Fruit fly (Drosophila melanogaster) Kc167 (cell line): ENCODE results near the gene Peritrophin-15a.

Experiments
- Myc ChIP-seq: fragments of >200 bp; optimal IDR thresholded peaks from 2 replicates; lab custom pipeline; 2017; ENCODE audit warnings: missing external identifiers
- Sin3A ChIP-seq: fragments of >200 bp; optimal IDR thresholded peaks from 2 replicates; lab custom pipeline; 2018; ENCODE audit warnings: missing external identifiers
- h ChIP-seq: fragments of >200 bp; optimal IDR thresholded peaks from 3 replicates; lab custom pipeline; 2018; ENCODE audit warnings: missing external identifiers
- insv ChIP-seq: fragments of >200 bp; optimal IDR thresholded peaks from 3 replicates; lab custom pipeline; 2018; ENCODE audit warnings: missing external identifiers
- psq ChIP-seq: fragments of >200 bp; optimal IDR thresholded peaks from 2 replicates; lab custom pipeline; 2017; ENCODE audit warnings: missing external identifiers
- ttk ChIP-seq: sonication (Bioruptor generic); optimal IDR thresholded peaks from 2 replicates; lab custom pipeline; 2017; ENCODE audit warnings: missing external identifiers

Peritrophin-15a gene

dm6 chr2L:8395996-8396699 is at the start of gene Peritrophin-15a, which contains the start of gene CG13385:
Peritrophin-15a (minus strand) TSS chr2L:8396096.
CG13385 (plus strand) TSS chr2L:8396649.
- TF ChIP-seq ttk (lab: Kevin White, UChicago) (no peak), Sin3A (no peak), h (no peak), Myc (lab: Kevin White, UChicago) (no peak), psq (lab: Kevin White, UChicago) (no peak), insv (lab: Kevin White, UChicago) (no peak)

DNA sequence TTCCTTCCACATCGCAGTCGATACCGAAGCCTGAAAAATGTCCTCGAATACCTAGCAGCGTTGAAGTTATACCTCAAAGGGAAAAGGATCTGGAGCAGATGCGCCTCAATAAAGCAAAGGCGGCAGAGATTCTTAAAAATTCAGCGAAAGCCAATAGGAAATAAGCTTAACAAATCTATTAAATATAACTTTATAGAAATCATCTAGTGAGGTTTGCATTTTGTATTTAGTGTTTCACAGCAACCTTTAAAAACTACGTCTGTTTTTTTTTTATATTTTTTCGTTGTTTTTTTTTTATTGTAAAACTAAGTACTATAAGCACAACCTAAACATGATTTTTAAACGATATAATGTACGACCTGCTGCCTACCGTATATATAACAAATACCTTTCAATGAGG is 46.3 kb upstream of the Peritrophin-15a start, which contains the start of gene CG31897:
CG31897 (plus strand) TSS at position 301 of the 400 bp plus-strand sequence.
- TF ChIP-seq insv (lab: Kevin White, UChicago) = no peak
- no peak for TF ChIP-seq ttk (lab: Kevin White, UChicago)
- no peak for TF ChIP-seq Myc (lab: Kevin White, UChicago)
- TF ChIP-seq psq (lab: Kevin White, UChicago) = no peak
- TF ChIP-seq h = no peak
- no peak for TF ChIP-seq Sin3A

dm6 chr2L:8438052-8438451 is 42.2 kb upstream of the Peritrophin-15a start, which contains the start of gene mus201:
mus201 (plus strand) TSS chr2L:8438169.
- TF ChIP-seq ttk (lab: Kevin White, UChicago) (no peak), Myc (lab: Kevin White, UChicago) (no peak), Sin3A (no peak), insv (lab: Kevin White, UChicago) (no peak), h (no peak), psq (lab: Kevin White, UChicago) (no peak)

DNA sequence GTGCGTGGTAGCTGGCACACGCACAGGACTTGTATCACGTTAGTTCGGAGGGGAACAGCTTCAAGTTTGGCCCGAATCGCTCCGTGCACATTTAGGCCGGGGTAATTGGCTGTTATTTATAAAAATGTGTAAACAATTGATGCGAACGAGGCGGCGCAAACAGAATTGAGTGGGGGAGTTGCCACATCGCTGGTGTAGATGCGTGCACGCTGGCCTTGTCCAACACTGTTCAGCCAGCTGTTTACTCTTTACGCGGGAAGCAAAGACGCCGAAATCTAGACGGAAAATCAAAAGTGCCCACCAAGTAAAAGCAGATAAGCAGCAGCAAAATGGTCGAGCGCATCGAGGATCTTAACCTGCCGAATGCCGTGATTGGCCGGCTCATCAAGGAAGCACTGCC is 41.3 kb upstream of the Peritrophin-15a start, which contains the start of the genes D12 and Chrac-14:
D12 (minus strand) TSS at position 190 of the 400 bp plus-strand sequence.
Chrac-14 (plus strand) TSS at position 230 of the 400 bp plus-strand sequence.
- no peak for TF ChIP-seq Sin3A
- TF ChIP-seq psq (lab: Kevin White, UChicago) = no peak
- TF ChIP-seq insv (lab: Kevin White, UChicago) = no peak
- TF ChIP-seq ttk (lab: Kevin White, UChicago) = no peak
- TF ChIP-seq Myc (lab: Kevin White, UChicago) = no peak
- TF ChIP-seq h = no peak

dm6 chr2L:8433512-8433911 is 37.6 kb upstream of the Peritrophin-15a start, which contains the start of gene grk:
grk (minus strand) TSS chr2L:8433598.
- TF ChIP-seq psq (lab: Kevin White, UChicago) (no peak), Myc (lab: Kevin White, UChicago) (no peak), ttk (lab: Kevin White, UChicago) (no peak), insv (lab: Kevin White, UChicago) (no peak), Sin3A (no peak)

- TF ChIP-seq ttk (lab: Kevin White, UChicago) (no peak), psq (lab: Kevin White, UChicago) (no peak), h (no peak), Sin3A (no peak), Myc (lab: Kevin White, UChicago) (no peak), insv (lab: Kevin White, UChicago) (no peak)
Measured at dm6 chr2L:8432130-8432529, 36.2 kb upstream of the Peritrophin-15a start.

DNA sequence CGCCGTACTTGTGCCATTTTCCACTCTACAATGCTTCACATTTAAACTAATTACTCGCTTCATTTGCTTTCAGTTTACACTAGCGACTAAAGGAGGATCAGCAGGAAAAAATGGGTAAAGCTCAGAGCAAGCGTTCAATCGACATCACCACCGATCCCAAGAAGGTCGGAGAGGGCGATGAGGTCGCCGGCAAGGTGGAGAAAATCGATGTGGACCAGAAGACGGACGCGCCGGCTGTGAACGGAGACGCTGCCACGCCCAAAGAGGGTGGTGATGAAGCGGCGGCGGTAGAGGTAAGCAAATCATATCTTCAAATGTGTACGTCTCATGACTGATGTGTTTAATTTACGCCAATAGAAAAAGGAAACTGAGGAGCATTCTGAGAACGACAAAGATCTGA is 30.9 kb upstream of the Peritrophin-15a start:
- no peak for TF ChIP-seq insv (lab: Kevin White, UChicago)
- TF ChIP-seq ttk (lab: Kevin White, UChicago) = no peak
- TF ChIP-seq Sin3A = no peak
- TF ChIP-seq psq (lab: Kevin White, UChicago) = no peak
- TF ChIP-seq Myc (lab: Kevin White, UChicago) = no peak
- no peak for TF ChIP-seq h

- TF ChIP-seq insv (lab: Kevin White, UChicago) (no peak), h (no peak), ttk (lab: Kevin White, UChicago) (no peak), Myc (lab: Kevin White, UChicago) (no peak), Sin3A (no peak), psq (lab: Kevin White, UChicago) (no peak)
Measured at dm6 chr2L:8425962-8426759, 30.3 kb upstream of the Peritrophin-15a start.

dm6 chr2L:8425212-8425611 is 29.3 kb upstream of the Peritrophin-15a start:
- no peak for TF ChIP-seq psq (lab: Kevin White, UChicago)
- TF ChIP-seq ttk (lab: Kevin White, UChicago) = no peak
- TF ChIP-seq Myc (lab: Kevin White, UChicago) = no peak
- TF ChIP-seq Sin3A = no peak
- no peak for TF ChIP-seq insv (lab: Kevin White, UChicago)
- no peak for TF ChIP-seq h

dm6 chr2L:8424662-8425208 is 28.8 kb upstream of the Peritrophin-15a start:
- TF ChIP-seq insv (lab: Kevin White, UChicago) (no peak), Sin3A (no peak), h (no peak), Myc (lab: Kevin White, UChicago) (no peak), ttk (lab: Kevin White, UChicago) (no peak), psq (lab: Kevin White, UChicago) (no peak)

DNA sequence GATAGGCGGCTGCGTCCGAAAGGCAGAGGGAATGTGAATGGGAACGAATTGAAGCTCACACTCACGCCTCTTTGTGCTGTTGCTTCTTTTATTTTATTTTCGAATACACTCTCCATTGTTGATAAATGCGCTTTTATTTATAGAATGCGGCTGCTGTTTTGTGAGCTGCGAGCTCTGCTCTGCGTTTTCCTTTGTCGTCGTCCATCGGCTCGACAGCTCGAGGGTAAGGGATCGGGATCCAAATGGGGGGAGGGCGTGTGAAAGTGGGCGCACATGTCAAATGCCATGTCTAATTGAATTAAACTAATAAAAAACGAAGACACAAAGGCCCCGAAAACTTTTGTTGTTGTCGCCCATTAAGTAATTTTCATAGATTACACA is 28.2 kb upstream of the Peritrophin-15a start:
- no peak for TF ChIP-seq psq (lab: Kevin White, UChicago)
- no peak for TF ChIP-seq Myc (lab: Kevin White, UChicago)
- TF ChIP-seq ttk (lab: Kevin White, UChicago) = no peak
- no peak for TF ChIP-seq insv (lab: Kevin White, UChicago)
- no peak for TF ChIP-seq Sin3A
- TF ChIP-seq h = no peak
